Worm (Caenorhabditis elegans): ENCODE data around the gene C06E2.1.

Gene C06E2.1

DNA sequence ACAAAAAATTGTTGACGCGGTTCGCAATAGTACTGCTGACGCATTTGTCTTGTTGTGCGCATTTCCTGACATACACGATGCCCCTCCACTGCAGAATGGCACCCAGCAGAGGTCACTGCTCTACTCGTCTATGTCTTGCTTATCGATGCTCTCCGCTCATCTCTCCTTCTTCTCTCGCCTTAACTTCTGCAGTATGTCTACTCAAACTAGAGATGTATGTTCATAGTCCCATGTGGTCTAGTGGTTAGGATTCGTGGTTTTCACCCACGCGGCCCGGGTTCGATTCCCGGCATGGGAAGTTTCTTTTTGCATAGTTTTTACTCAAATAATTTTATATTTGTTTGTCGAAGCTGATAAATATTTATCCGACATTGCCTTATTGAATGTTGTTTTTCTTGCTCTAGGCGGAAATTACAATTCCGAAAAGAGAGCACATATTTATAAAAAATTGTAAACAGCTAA, 38.7 kb downstream of the C06E2.1 start, which contains the start of gene C28G1.2 (continued):
- peak; percentile 83 for TF ChIP-seq lin-1 (GFP tag; IDR thresholded peaks at IDR 0.05)
- no peak for TF ChIP-seq fos-1 (tag; optimal IDR thresholded peaks at IDR 0.05)
- peak; percentile 96 for TF ChIP-seq daf-19 (GFP tag; conservative IDR thresholded peaks at IDR 0.05)
- TF ChIP-seq Y5F2A.4 (GFP tag; optimal IDR thresholded peaks at IDR 0.05): peak; percentile 87
- peak; percentile 92 for TF ChIP-seq spr-1 (tag; optimal IDR thresholded peaks at IDR 0.05)
- TF ChIP-seq hlh-11 (tag; optimal IDR thresholded peaks at IDR 0.05): peak; percentile 88
- no peak; the same call in none of the 2 replicates for TF ChIP-seq Y48G9A.11 (GFP tag; IDR thresholded peaks at IDR 0.05)
- TF ChIP-seq lir-3 (tag; optimal IDR thresholded peaks at IDR 0.05): peak; percentile 88
- TF ChIP-seq F44E2.7 (GFP tag; IDR thresholded peaks at IDR 0.05): peak; percentile 98
- TF ChIP-seq mdt-29 (GFP tag; IDR thresholded peaks at IDR 0.05): peak; percentile 88
- peak; percentile 18 for TF ChIP-seq nhr-10 (tag; optimal IDR thresholded peaks at IDR 0.05)
- peak; percentile 97 for TF ChIP-seq rbr-2 (tag; optimal IDR thresholded peaks at IDR 0.05)
- peak; percentile 87 for TF ChIP-seq spr-3 (GFP tag; optimal IDR thresholded peaks at IDR 0.05)
- TF ChIP-seq lin-39 (tag; optimal IDR thresholded peaks at IDR 0.05): no peak
- no peak for TF ChIP-seq daf-12 (tag; optimal IDR thresholded peaks at IDR 0.05)
- TF ChIP-seq ZK337.2 (GFP tag; IDR thresholded peaks at IDR 0.05): peak; percentile 81
- peak; percentile 71; the same call in 1 of the 2 replicates for TF ChIP-seq daf-8 (GFP tag; IDR thresholded peaks at IDR 0.05)
- TF ChIP-seq nhr-6 (tag; optimal IDR thresholded peaks at IDR 0.05): peak; percentile 80
- TF ChIP-seq ctbp-1 (GFP tag; IDR thresholded peaks at IDR 0.05): peak; percentile 94
- TF ChIP-seq mes-2 (tag; optimal IDR thresholded peaks at IDR 0.05; ENCODE audit: poor library complexity, severe bottlenecking): peak; percentile 89
- TF ChIP-seq gei-8 (GFP tag; optimal IDR thresholded peaks at IDR 0.05): peak; percentile 87
- TF ChIP-seq F49E8.2 (tag; optimal IDR thresholded peaks at IDR 0.05; ENCODE audit: borderline replicate concordance): peak; percentile 47
- peak; percentile 87 for TF ChIP-seq nhr-77 (tag; optimal IDR thresholded peaks at IDR 0.05)
- no peak for TF ChIP-seq nhr-237 (tag; optimal IDR thresholded peaks at IDR 0.05)
- no peak for TF ChIP-seq ZK546.5 (tag; optimal IDR thresholded peaks at IDR 0.05)
- TF ChIP-seq aha-1 (tag): peak; percentile 99
- peak; percentile 97 for TF ChIP-seq mep-1 (tag; optimal IDR thresholded peaks at IDR 0.05)
- TF ChIP-seq ces-1 (GFP tag; optimal IDR thresholded peaks at IDR 0.05): peak; percentile 60
- peak; percentile 77 for TF ChIP-seq lin-13 (GFP tag; optimal IDR thresholded peaks at IDR 0.05)
- peak; percentile 77 to 84 for TF ChIP-seq mdl-1 (tag; optimal IDR thresholded peaks at IDR 0.05)
- peak; percentile 78 for TF ChIP-seq T20F7.1 (GFP tag; optimal IDR thresholded peaks at IDR 0.05)
- peak; percentile 88 for TF ChIP-seq F37D6.2 (tag; optimal IDR thresholded peaks at IDR 0.05)
- TF ChIP-seq daf-16 (GFP tag; optimal IDR thresholded peaks at IDR 0.05): peak; percentile 85 to 95
- peak; percentile 81 for TF ChIP-seq daf-16 (tag; optimal IDR thresholded peaks at IDR 0.05)
- TF ChIP-seq vab-7 (GFP tag; IDR thresholded peaks at IDR 0.05): peak; percentile 94
- peak; percentile 86 for TF ChIP-seq lin-38 (GFP tag; IDR thresholded peaks at IDR 0.05)
- peak; percentile 95; the same call in 1 of the 2 replicates for TF ChIP-seq Y75B8A.6 (GFP tag; IDR thresholded peaks at IDR 0.05)
- TF ChIP-seq zip-11 (GFP tag; IDR thresholded peaks at IDR 0.05): 0 out of 2 replicates have a peak, but pooled peaks have one; percentile 78
- TF ChIP-seq nhr-48 (tag; optimal IDR thresholded peaks at IDR 0.05): peak; percentile 82
- no peak; the same call in none of the 2 replicates for TF ChIP-seq snpc-1.2 (GFP tag; IDR thresholded peaks at IDR 0.05)
- peak; percentile 86 for TF ChIP-seq mxl-2 (GFP tag; conservative IDR thresholded peaks at IDR 0.05)
- TF ChIP-seq unc-62 (GFP tag; optimal IDR thresholded peaks at IDR 0.05 in 1 of 2): peak in 1 of 2 experiments; percentile 98
- no peak for TF ChIP-seq unc-62 (tag; optimal IDR thresholded peaks at IDR 0.05)
- peak; percentile 95 for TF ChIP-seq F26F4.8 (GFP tag; conservative IDR thresholded peaks at IDR 0.05)
- peak; percentile 91 to 98 for TF ChIP-seq madf-5 (GFP tag; IDR thresholded peaks at IDR 0.05)
- TF ChIP-seq ztf-7 (tag; optimal IDR thresholded peaks at IDR 0.05): peak; percentile 90
- peak; percentile 14 for TF ChIP-seq ceh-82 (tag; optimal IDR thresholded peaks at IDR 0.05)
- TF ChIP-seq arid-1 (GFP tag; conservative IDR thresholded peaks at IDR 0.05): peak; percentile 95
- TF ChIP-seq php-3 (GFP tag; IDR thresholded peaks at IDR 0.05): peak; percentile 78
- TF ChIP-seq D1046.2 (GFP tag; IDR thresholded peaks at IDR 0.05): peak; percentile 89
- peak; percentile 65 to 88 for TF ChIP-seq lsy-2 (tag; optimal IDR thresholded peaks at IDR 0.05)
- TF ChIP-seq saeg-2 (GFP tag; IDR thresholded peaks at IDR 0.05): peak; percentile 87

Measured in whole organism, L4 larva.